Worm (Caenorhabditis elegans) whole organism, young adult: ENCODE data around the gene bub-3.
A peak's percentile ranks its signal among the peaks of the same experiment; 100 is the strongest.

Experiments
- C06A6.2 ChIP-seq: fragments of 200-800 bp; sonication (Bioruptor generic); conservative IDR thresholded peaks from 2 replicates; pipeline ENCODE4 v1.3.6; 2022; ENCODE audit warnings: missing genetic modification characterization, missing compliant biosample characterization
- D2030.7 ChIP-seq: fragments of 200-800 bp; sonication (Bioruptor generic); IDR thresholded peaks from 2 replicates; pipeline ENCODE4 v1.3.6; 2022; ENCODE audit warnings: missing genetic modification reagents, missing genetic modification characterization, missing compliant biosample characterization
- F39B2.1 ChIP-seq: fragments of 200-800 bp; sonication (Bioruptor generic); IDR thresholded peaks from 2 replicates; pipeline ENCODE4 v1.3.6; 2022; ENCODE audit warnings: missing genetic modification reagents, missing genetic modification characterization, missing compliant biosample characterization
- F49E8.2 ChIP-seq: sonication (generic microtip); optimal IDR thresholded peaks from 3 replicates; lab custom pipeline; 2017; ENCODE audit warnings: missing genetic modification characterization, mild to moderate bottlenecking, missing compliant biosample characterization, antibody characterized with exemption, moderate library complexity; ENCODE audit not compliant: insufficient read depth
- F52B5.7 ChIP-seq: sonication (generic microtip); optimal IDR thresholded peaks from 2 replicates; lab custom pipeline; 2016; ENCODE audit warnings: mild to moderate bottlenecking, missing genetic modification characterization, missing compliant biosample characterization
- F55B11.4 ChIP-seq: sonication (generic microtip); optimal IDR thresholded peaks from 2 replicates; lab custom pipeline; 2016; ENCODE audit warnings: missing compliant biosample characterization, missing genetic modification characterization, borderline replicate concordance; ENCODE audit not compliant: insufficient read depth
- F57C9.4 ChIP-seq: sonication (generic microtip); optimal IDR thresholded peaks from 2 replicates; lab custom pipeline; 2017; ENCODE audit warnings: mild to moderate bottlenecking, missing genetic modification characterization, missing compliant biosample characterization
- K12H6.12 ChIP-seq: fragments of 200-800 bp; sonication (Bioruptor generic); optimal IDR thresholded peaks from 2 replicates; lab custom pipeline; 2018; ENCODE audit warnings: mild to moderate bottlenecking, missing genetic modification characterization, missing compliant biosample characterization
- T26A5.8 ChIP-seq: sonication (generic microtip); optimal IDR thresholded peaks from 2 replicates; lab custom pipeline; 2016; ENCODE audit warnings: missing genetic modification characterization, missing compliant biosample characterization
- Y53F4B.3 ChIP-seq: fragments of 200-800 bp; sonication (Bioruptor generic); IDR thresholded peaks from 2 replicates; pipeline ENCODE4 v1.3.6; 2022; ENCODE audit warnings: missing genetic modification reagents, missing genetic modification characterization, missing compliant biosample characterization
- Y67H2A.10 ChIP-seq: fragments of 200-800 bp; sonication (Bioruptor generic); conservative IDR thresholded peaks from 2 replicates; pipeline ENCODE4 v1.3.6; 2022; ENCODE audit warnings: missing genetic modification reagents, missing genetic modification characterization, missing compliant biosample characterization
- ama-1 ChIP-seq, 3 experiments: fragments of 150-350 bp in 1 of 3; sonication (generic microtip) in 2 of 3; optimal IDR thresholded peaks; 2 replicates each; lab custom pipeline; 2014 to 2018; ENCODE audit warnings: missing biosample characterization in 2 of 3, missing genetic modification characterization in 2 of 3, missing genetic modification reagents in 2 of 3
- atf-7 ChIP-seq: sonication (generic microtip); optimal IDR thresholded peaks from 2 replicates; lab custom pipeline; 2017; ENCODE audit warnings: mild to moderate bottlenecking, missing genetic modification characterization, missing compliant biosample characterization
- athp-1 ChIP-seq: sonication (generic microtip); optimal IDR thresholded peaks from 2 replicates; lab custom pipeline; 2017; ENCODE audit warnings: mild to moderate bottlenecking, missing genetic modification characterization, missing compliant biosample characterization
- attf-6 ChIP-seq: fragments of 200-800 bp; sonication (Bioruptor generic); IDR thresholded peaks from 2 replicates; pipeline ENCODE4 v1.3.6; 2022; ENCODE audit warnings: missing genetic modification reagents, missing genetic modification characterization, missing compliant biosample characterization
- cebp-1 ChIP-seq, 2 experiments: fragments of 200-800 bp in 1 of 2; sonication (Bioruptor generic) in 1 of 2; sonication (generic microtip) in 1 of 2; IDR thresholded peaks in 1 of 2; optimal IDR thresholded peaks in 1 of 2; 2 replicates each; pipeline versions ENCODE4 v1.3.6 to Lab custom; 2017 to 2022; ENCODE audit warnings: missing compliant biosample characterization in 2 of 2, missing genetic modification characterization in 2 of 2, mild to moderate bottlenecking in 1 of 2, missing genetic modification reagents in 1 of 2, moderate library complexity in 1 of 2
- ceh-100 ChIP-seq: fragments of 200-800 bp; sonication (Bioruptor generic); IDR thresholded peaks from 2 replicates; pipeline ENCODE4 v1.3.6; 2022; ENCODE audit warnings: missing genetic modification reagents, missing genetic modification characterization, missing compliant biosample characterization
- ceh-27 ChIP-seq: fragments of 200-800 bp; sonication (Bioruptor generic); optimal IDR thresholded peaks from 2 replicates; lab custom pipeline; 2018; ENCODE audit warnings: mild to moderate bottlenecking, missing genetic modification characterization, moderate library complexity, missing compliant biosample characterization
- ceh-91 ChIP-seq: fragments of 200-800 bp; sonication (Bioruptor generic); IDR thresholded peaks from 2 replicates; pipeline ENCODE4 v1.3.6; 2022; ENCODE audit warnings: missing genetic modification reagents, missing genetic modification characterization, missing compliant biosample characterization
- dpl-1 ChIP-seq: fragments of 150-350 bp; optimal IDR thresholded peaks from 2 replicates; lab custom pipeline; 2014; ENCODE audit warnings: missing biosample characterization, missing genetic modification reagents, missing genetic modification characterization
- egl-18 ChIP-seq: fragments of 200-800 bp; sonication (Bioruptor generic); IDR thresholded peaks from 2 replicates; pipeline ENCODE4 v1.3.6; 2022; ENCODE audit warnings: missing genetic modification reagents, missing genetic modification characterization, missing compliant biosample characterization
- egl-44 ChIP-seq: fragments of 200-800 bp; sonication (Bioruptor generic); IDR thresholded peaks from 2 replicates; pipeline ENCODE4 v1.3.6; 2022; ENCODE audit warnings: missing genetic modification reagents, missing genetic modification characterization, missing compliant biosample characterization
- ekl-4 ChIP-seq: fragments of 200-800 bp; sonication (Bioruptor generic); IDR thresholded peaks from 2 replicates; pipeline ENCODE4 v1.3.6; 2022; ENCODE audit warnings: missing genetic modification reagents, missing genetic modification characterization, missing compliant biosample characterization
- gei-17 ChIP-seq: fragments of 200-800 bp; sonication (Bioruptor generic); optimal IDR thresholded peaks from 2 replicates; lab custom pipeline; 2018; ENCODE audit warnings: mild to moderate bottlenecking, missing genetic modification characterization, missing compliant biosample characterization
- let-607 ChIP-seq, 2 experiments: fragments of 200-800 bp in 1 of 2; sonication (Bioruptor generic) in 1 of 2; sonication (generic microtip) in 1 of 2; optimal IDR thresholded peaks; 2 replicates each; lab custom pipeline; 2016 to 2018; ENCODE audit warnings: mild to moderate bottlenecking in 2 of 2, missing compliant biosample characterization in 2 of 2, missing genetic modification characterization in 2 of 2, moderate library complexity in 2 of 2, missing genotype in 1 of 2
- lsy-27 ChIP-seq: sonication (generic microtip); optimal IDR thresholded peaks from 2 replicates; lab custom pipeline; 2017; ENCODE audit warnings: missing genetic modification characterization, mild to moderate bottlenecking, missing compliant biosample characterization, antibody characterized with exemption, missing genotype, borderline replicate concordance; ENCODE audit not compliant: insufficient read depth
- madf-3 ChIP-seq: fragments of 200-800 bp; sonication (Bioruptor generic); IDR thresholded peaks from 2 replicates; pipeline ENCODE4 v1.3.6; 2022; ENCODE audit warnings: missing genetic modification reagents, missing genetic modification characterization, missing compliant biosample characterization
- mes-4 ChIP-seq: sonication (generic microtip); optimal IDR thresholded peaks from 2 replicates; lab custom pipeline; 2016; ENCODE audit warnings: missing genotype, missing genetic modification characterization, missing compliant biosample characterization
- nfyb-1 ChIP-seq: fragments of 200-800 bp; sonication (Bioruptor generic); IDR thresholded peaks from 2 replicates; pipeline ENCODE4 v1.3.6; 2022; ENCODE audit warnings: missing genetic modification reagents, missing genetic modification characterization, missing compliant biosample characterization
- nhr-179 ChIP-seq: sonication (generic microtip); optimal IDR thresholded peaks from 2 replicates; lab custom pipeline; 2016; ENCODE audit warnings: mild to moderate bottlenecking, missing genetic modification characterization, missing compliant biosample characterization
- nhr-90 ChIP-seq: sonication (generic microtip); optimal IDR thresholded peaks from 2 replicates; lab custom pipeline; 2016; ENCODE audit warnings: missing genotype, mild to moderate bottlenecking, missing genetic modification characterization, missing compliant biosample characterization
- repo-1 ChIP-seq: sonication (generic microtip); optimal IDR thresholded peaks from 2 replicates; lab custom pipeline; 2017; ENCODE audit warnings: mild to moderate bottlenecking, missing genetic modification characterization, missing compliant biosample characterization
- rpc-1 ChIP-seq, 2 experiments: fragments of 150-350 bp in 1 of 2; sonication (generic microtip) in 1 of 2; optimal IDR thresholded peaks; 2 replicates each; lab custom pipeline; 2014 to 2018; ENCODE audit warnings: missing biosample characterization in 1 of 2, missing genetic modification characterization in 1 of 2, missing genetic modification reagents in 1 of 2, missing genotype in 1 of 2
- sdz-38 ChIP-seq: sonication (generic microtip); optimal IDR thresholded peaks from 2 replicates; lab custom pipeline; 2016; ENCODE audit warnings: missing genotype, missing genetic modification characterization, missing compliant biosample characterization
- sea-2 ChIP-seq: fragments of 200-800 bp; sonication (Bioruptor generic); IDR thresholded peaks from 2 replicates; pipeline ENCODE4 v1.3.6; 2022; ENCODE audit warnings: missing genetic modification characterization, missing compliant biosample characterization
- snpc-1.3 ChIP-seq: sonication (generic microtip); optimal IDR thresholded peaks from 2 replicates; lab custom pipeline; 2017; ENCODE audit warnings: missing genetic modification characterization, mild to moderate bottlenecking, missing compliant biosample characterization, antibody characterized with exemption, moderate library complexity, missing genotype, missing genetic modification reagents; ENCODE audit not compliant: insufficient read depth
- somi-1 ChIP-seq: fragments of 200-800 bp; sonication (Bioruptor generic); optimal IDR thresholded peaks from 2 replicates; lab custom pipeline; 2018; ENCODE audit warnings: mild to moderate bottlenecking, missing genetic modification characterization, missing compliant biosample characterization
- sptf-2 ChIP-seq: fragments of 200-800 bp; sonication (Bioruptor generic); optimal IDR thresholded peaks from 2 replicates; lab custom pipeline; 2018; ENCODE audit warnings: mild to moderate bottlenecking, missing genetic modification characterization, missing compliant biosample characterization
- tbp1 ChIP-seq: fragments of 200-800 bp; sonication (Bioruptor generic); optimal IDR thresholded peaks from 2 replicates; lab custom pipeline; 2018; ENCODE audit warnings: mild to moderate bottlenecking, missing genetic modification characterization, missing compliant biosample characterization
- unc-130 ChIP-seq: sonication (generic microtip); optimal IDR thresholded peaks from 2 replicates; lab custom pipeline; 2016; ENCODE audit warnings: missing genetic modification reagents, missing genetic modification characterization, missing compliant biosample characterization
- unc-62 ChIP-seq: fragments of 150-350 bp; optimal IDR thresholded peaks from 2 replicates; lab custom pipeline; 2014; ENCODE audit warnings: missing biosample characterization, missing genetic modification reagents, missing genetic modification characterization
- xnd-1 ChIP-seq: sonication (generic microtip); optimal IDR thresholded peaks from 2 replicates; lab custom pipeline; 2016; ENCODE audit warnings: missing genotype, missing genetic modification reagents, missing genetic modification characterization, missing compliant biosample characterization
- zfh-2 ChIP-seq: fragments of 200-800 bp; sonication (Bioruptor generic); conservative IDR thresholded peaks from 2 replicates; pipeline ENCODE4 v1.3.6; 2022; ENCODE audit warnings: missing genetic modification reagents, missing genetic modification characterization, missing compliant biosample characterization
- zim-3 ChIP-seq: sonication (generic microtip); optimal IDR thresholded peaks from 2 replicates; lab custom pipeline; 2017; ENCODE audit warnings: mild to moderate bottlenecking, missing genetic modification characterization, moderate library complexity, missing compliant biosample characterization
- ztf-22 ChIP-seq: fragments of 200-800 bp; sonication (Bioruptor generic); optimal IDR thresholded peaks from 2 replicates; lab custom pipeline; 2018; ENCODE audit warnings: mild to moderate bottlenecking, missing genetic modification characterization, moderate library complexity, missing compliant biosample characterization
- ztf-26 ChIP-seq: sonication (generic microtip); optimal IDR thresholded peaks from 2 replicates; lab custom pipeline; 2017; ENCODE audit warnings: missing genetic modification characterization, missing compliant biosample characterization
- ztf-28 ChIP-seq: fragments of 200-800 bp; sonication (Bioruptor generic); IDR thresholded peaks from 2 replicates; pipeline ENCODE4 v1.3.6; 2022; ENCODE audit warnings: missing genetic modification reagents, missing genetic modification characterization, missing compliant biosample characterization
- ztf-6 ChIP-seq: fragments of 200-800 bp; sonication (Bioruptor generic); IDR thresholded peaks from 2 replicates; pipeline ENCODE4 v1.3.6; 2022; ENCODE audit warnings: missing genetic modification reagents, missing genetic modification characterization, missing compliant biosample characterization

Gene bub-3

ce11 chrII:13725793-13726192 lies at the start of gene bub-3, which contains the start of gene Y54G9A.7 (continued):
- TF ChIP-seq sdz-38 (tag; lab: Kevin White, UChicago) = no peak
- TF ChIP-seq attf-6 = no peak
- TF ChIP-seq nhr-90 = no peak
- TF ChIP-seq somi-1 (GFP tag; lab: Kevin White, UChicago) = no peak
- TF ChIP-seq C06A6.2 = no peak
- TF ChIP-seq snpc-1.3 (tag; lab: Kevin White, UChicago) = no peak
- no peak for TF ChIP-seq F57C9.4 (tag; lab: Kevin White, UChicago)
- no peak for TF ChIP-seq sea-2 (GFP tag; lab: Robert Waterston, UW)
- no peak for TF ChIP-seq ama-1 (optimal IDR thresholded peaks at IDR 0.05; lab: Kevin White, UChicago)
- no peak for TF ChIP-seq ama-1 (GFP tag; optimal IDR thresholded peaks at IDR 0.05; lab: Kevin White, UChicago)
- peak; percentile 50 for TF ChIP-seq athp-1 (tag; lab: Kevin White, UChicago)
- TF ChIP-seq lsy-27 (tag; lab: Kevin White, UChicago) = no peak
- TF ChIP-seq atf-7 = no peak
- TF ChIP-seq sptf-2 (GFP tag; lab: Kevin White, UChicago) = no peak
- no peak for TF ChIP-seq F52B5.7 (tag; lab: Kevin White, UChicago)
- no peak for TF ChIP-seq F55B11.4 (tag; lab: Kevin White, UChicago)
- TF ChIP-seq dpl-1 = peak; percentile 78
- TF ChIP-seq K12H6.12 (tag; lab: Kevin White, UChicago) = no peak
- no peak for TF ChIP-seq egl-18 (GFP tag; lab: Robert Waterston, UW)
- no peak for TF ChIP-seq gei-17 (GFP tag; lab: Kevin White, UChicago)
- no peak for TF ChIP-seq let-607 (tag; optimal IDR thresholded peaks at IDR 0.05; lab: Kevin White, UChicago)
- no peak for TF ChIP-seq tbp1 (GFP tag; lab: Kevin White, UChicago)
- TF ChIP-seq ztf-28 = no peak
- no peak for TF ChIP-seq ztf-26 (tag; lab: Kevin White, UChicago)
- TF ChIP-seq mes-4 = no peak
- no peak for TF ChIP-seq rpc-1 (optimal IDR thresholded peaks at IDR 0.05; lab: Kevin White, UChicago)
- no peak for TF ChIP-seq rpc-1 (tag; optimal IDR thresholded peaks at IDR 0.05; lab: Kevin White, UChicago)
- TF ChIP-seq zim-3 (tag; lab: Kevin White, UChicago) = no peak
- TF ChIP-seq egl-44 (GFP tag; lab: Robert Waterston, UW) = no peak
- TF ChIP-seq Y67H2A.10 (GFP tag; lab: Robert Waterston, UW) = no peak
- TF ChIP-seq xnd-1 (tag; lab: Kevin White, UChicago) = peak; percentile 85
- TF ChIP-seq F49E8.2 = peak; percentile 22
- peak; percentile 71 for TF ChIP-seq ceh-100 (GFP tag; lab: Robert Waterston, UW)
- TF ChIP-seq repo-1 (tag; lab: Kevin White, UChicago) = no peak
- TF ChIP-seq ceh-91 = peak; percentile 88
- no peak for TF ChIP-seq F39B2.1 (GFP tag; lab: Robert Waterston, UW)
- TF ChIP-seq ztf-6 (GFP tag; lab: Robert Waterston, UW) = no peak
- no peak for TF ChIP-seq ceh-27
- no peak for TF ChIP-seq nhr-179 (tag; lab: Kevin White, UChicago)
- TF ChIP-seq nfyb-1 (GFP tag; lab: Robert Waterston, UW) = no peak
- TF ChIP-seq zfh-2 (GFP tag; lab: Robert Waterston, UW) = no peak
- TF ChIP-seq Y53F4B.3 (GFP tag; lab: Robert Waterston, UW) = no peak
- TF ChIP-seq ztf-22 (GFP tag; lab: Kevin White, UChicago) = no peak
- TF ChIP-seq ekl-4 (GFP tag; lab: Robert Waterston, UW) = peak; percentile 52; the same call in 1 of the 2 replicates
- 0 out of 2 replicates have a peak, but pooled peaks have one; percentile 70 for TF ChIP-seq madf-3 (GFP tag; lab: Robert Waterston, UW)
- no peak for TF ChIP-seq unc-62 (GFP tag; lab: Kevin White, UChicago)
- TF ChIP-seq T26A5.8 (tag; lab: Kevin White, UChicago) = no peak
- no peak for TF ChIP-seq cebp-1 (GFP tag; IDR thresholded peaks at IDR 0.05; lab: Robert Waterston, UW)
- TF ChIP-seq cebp-1 (tag; optimal IDR thresholded peaks at IDR 0.05; lab: Kevin White, UChicago) = no peak
- peak; percentile 90 for TF ChIP-seq D2030.7 (GFP tag; lab: Robert Waterston, UW)
- TF ChIP-seq unc-130 (GFP tag; lab: Kevin White, UChicago) = no peak
